Fruit fly (Drosophila melanogaster): ENCODE measurements around the gene CG11294.

The CG11294 gene

dm6 chrX:8656550-8657431, 36.6 kb downstream of the CG11294 start:
- TF ChIP-seq CG5204 (GFP tag; optimal IDR thresholded peaks at IDR 0.05) (no peak), Clk (GFP tag; optimal IDR thresholded peaks at IDR 0.05) (no peak), tj (GFP tag; optimal IDR thresholded peaks at IDR 0.05) (no peak), CG7045 (GFP tag; optimal IDR thresholded peaks at IDR 0.05) (no peak), CG33017 (tag; optimal IDR thresholded peaks at IDR 0.05) (no peak), toe (GFP tag; optimal IDR thresholded peaks at IDR 0.05) (no peak), cnc (optimal IDR thresholded peaks at IDR 0.05) (no peak), CG14711 (tag; optimal IDR thresholded peaks at IDR 0.05) (no peak), CG1620 (GFP tag; optimal IDR thresholded peaks at IDR 0.05) (no peak), pad (GFP tag; optimal IDR thresholded peaks at IDR 0.05) (no peak), CG11617 (GFP tag; optimal IDR thresholded peaks at IDR 0.05) (no peak), ovo (GFP tag; optimal IDR thresholded peaks at IDR 0.05) (no peak), CG12768 (GFP tag; optimal IDR thresholded peaks at IDR 0.05) (no peak), kay (GFP tag; ENCODE audit: borderline replicate concordance) (no peak)

dm6 chrX:8655228-8655627, 38.2 kb downstream of the CG11294 start:
- TF ChIP-seq CG33017 (tag; optimal IDR thresholded peaks at IDR 0.05) (no peak), tj (GFP tag; optimal IDR thresholded peaks at IDR 0.05) (no peak), pad (GFP tag; optimal IDR thresholded peaks at IDR 0.05) (no peak)

dm6 chrX:8653955-8654589, 39.3 kb downstream of the CG11294 start:
- no peak for TF ChIP-seq tj (GFP tag; optimal IDR thresholded peaks at IDR 0.05)
- TF ChIP-seq CG7045 (GFP tag; optimal IDR thresholded peaks at IDR 0.05): no peak
- no peak for TF ChIP-seq Clk (GFP tag; optimal IDR thresholded peaks at IDR 0.05)
- TF ChIP-seq ovo (GFP tag; optimal IDR thresholded peaks at IDR 0.05): no peak

dm6 chrX:8650631-8651133, 42.7 kb downstream of the CG11294 start, which contains the start of gene oc:
oc (minus strand) TSS chrX:8650681.
- peak; percentile 53 for TF ChIP-seq tj (GFP tag; optimal IDR thresholded peaks at IDR 0.05)
- no peak for TF ChIP-seq Mnt (GFP tag; optimal IDR thresholded peaks at IDR 0.05)
- TF ChIP-seq pad (GFP tag; optimal IDR thresholded peaks at IDR 0.05): peak; percentile 73
- TF ChIP-seq ovo (GFP tag; optimal IDR thresholded peaks at IDR 0.05): peak; percentile 80
- no peak for TF ChIP-seq bab1 (GFP tag; optimal IDR thresholded peaks at IDR 0.05)
- TF ChIP-seq Clk (GFP tag; optimal IDR thresholded peaks at IDR 0.05): no peak
- no peak for TF ChIP-seq cnc (optimal IDR thresholded peaks at IDR 0.05)
- TF ChIP-seq CG12768 (GFP tag; optimal IDR thresholded peaks at IDR 0.05): no peak
- TF ChIP-seq CG7045 (GFP tag; optimal IDR thresholded peaks at IDR 0.05): no peak
- TF ChIP-seq Hr96 (GFP tag; optimal IDR thresholded peaks at IDR 0.05): peak; percentile 15
- no peak for TF ChIP-seq toe (GFP tag; optimal IDR thresholded peaks at IDR 0.05)
- TF ChIP-seq CG33017 (tag; optimal IDR thresholded peaks at IDR 0.05): no peak
- no peak for TF ChIP-seq CG14711 (tag; optimal IDR thresholded peaks at IDR 0.05)
- no peak for TF ChIP-seq cic (GFP tag; optimal IDR thresholded peaks at IDR 0.05)
- TF ChIP-seq CG5204 (GFP tag; optimal IDR thresholded peaks at IDR 0.05): no peak
- TF ChIP-seq CG1620 (GFP tag; optimal IDR thresholded peaks at IDR 0.05): peak; percentile 20
- TF ChIP-seq kay (GFP tag; ENCODE audit: borderline replicate concordance): no peak

All from whole organism, adult.